Worm (Caenorhabditis elegans): Measurements from ENCODE around the gene Y53F4B.14.

DNA sequence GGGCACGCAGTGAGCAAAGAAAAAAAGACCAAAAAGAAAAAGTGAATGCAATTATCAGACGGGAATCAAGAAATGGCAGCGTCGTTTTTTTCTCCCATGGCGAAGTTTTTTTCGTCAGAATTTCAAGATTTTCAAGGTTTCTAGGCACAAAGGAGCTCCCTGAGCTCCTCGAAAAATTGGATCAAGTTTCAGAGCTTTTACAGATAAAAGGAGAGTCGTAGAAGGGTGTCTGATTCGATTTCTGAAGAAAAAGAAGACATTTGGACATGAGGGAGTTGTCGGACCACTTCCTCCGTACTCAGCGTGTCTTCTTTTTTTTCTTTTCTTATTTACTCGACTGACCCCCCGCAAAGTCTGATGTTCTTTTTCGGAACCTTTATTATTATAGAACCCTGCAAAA, 22.1 kb upstream of the Y53F4B.14 start:
- TF ChIP-seq pqm-1 (tag; optimal IDR thresholded peaks at IDR 0.05): no peak
- TF ChIP-seq mes-2 (tag; optimal IDR thresholded peaks at IDR 0.05; ENCODE audit: poor library complexity, severe bottlenecking): no peak
- TF ChIP-seq T26A8.4 (GFP tag; IDR thresholded peaks at IDR 0.05): no peak
- TF ChIP-seq ama-1 (optimal IDR thresholded peaks at IDR 0.05): no peak
- TF ChIP-seq dmd-9 (GFP tag; IDR thresholded peaks at IDR 0.05): no peak

All from whole organism, L4 larva.